Fruit fly (Drosophila melanogaster) whole organism, prepupa: ENCODE measurements around the gene alpha-PheRS.

Experiments used
- Blimp-1 ChIP-seq: fragments of 200-800 bp; sonication (Bioruptor generic); optimal IDR thresholded peaks from 3 replicates; lab custom pipeline; 2017; ENCODE audit warnings: missing biosample characterization, missing genetic modification characterization, mild to moderate bottlenecking, moderate library complexity, missing genetic modification reagents
- CG10669 ChIP-seq: fragments of 200-800 bp; sonication (Bioruptor generic); optimal IDR thresholded peaks from 3 replicates; lab custom pipeline; 2018; ENCODE audit warnings: missing biosample characterization, mild to moderate bottlenecking, missing genetic modification characterization, moderate library complexity
- CG11294 ChIP-seq: fragments of 200-800 bp; sonication (Bioruptor generic); IDR thresholded peaks from 2 replicates; pipeline ENCODE4 v1.3.6; 2022; ENCODE audit warnings: missing biosample characterization, missing genetic modification characterization
- CG11762 ChIP-seq: fragments of 200-800 bp; sonication (Bioruptor generic); optimal IDR thresholded peaks from 3 replicates; lab custom pipeline; 2016; ENCODE audit warnings: missing biosample characterization, missing genetic modification characterization; ENCODE audit not compliant: insufficient read depth
- CG11902 ChIP-seq: fragments of 200-800 bp; sonication (Bioruptor generic); optimal IDR thresholded peaks from 3 replicates; lab custom pipeline; 2016; ENCODE audit warnings: missing biosample characterization, missing genetic modification characterization
- CG15336 ChIP-seq: fragments of 200-800 bp; sonication (Bioruptor generic); IDR thresholded peaks from 2 replicates; pipeline ENCODE4 v1.3.6; 2022; ENCODE audit warnings: missing biosample characterization, missing genetic modification characterization
- CG1621 ChIP-seq: fragments of 200-800 bp; sonication (Bioruptor generic); optimal IDR thresholded peaks from 3 replicates; lab custom pipeline; 2018; ENCODE audit warnings: missing biosample characterization, mild to moderate bottlenecking, missing genetic modification characterization
- CG31627 ChIP-seq: fragments of 200-800 bp; sonication (Bioruptor generic); optimal IDR thresholded peaks from 3 replicates; lab custom pipeline; 2016; ENCODE audit warnings: missing biosample characterization, missing genetic modification characterization
- CG34406 ChIP-seq: fragments of 200-800 bp; sonication (Bioruptor generic); optimal IDR thresholded peaks from 3 replicates; lab custom pipeline; 2016; ENCODE audit warnings: missing biosample characterization, missing genetic modification characterization
- CG3919 ChIP-seq: fragments of 200-800 bp; sonication (Bioruptor generic); optimal IDR thresholded peaks from 3 replicates; lab custom pipeline; 2016; ENCODE audit warnings: missing biosample characterization, missing genetic modification characterization
- CG4318 ChIP-seq: fragments of 200-800 bp; sonication (Bioruptor generic); optimal IDR thresholded peaks from 3 replicates; lab custom pipeline; 2017; ENCODE audit warnings: missing biosample characterization, mild to moderate bottlenecking, missing genetic modification characterization
- CG6163 ChIP-seq: fragments of 200-800 bp; sonication (Bioruptor generic); IDR thresholded peaks from 3 replicates; pipeline ENCODE4 v1.3.6; 2022; ENCODE audit warnings: missing biosample characterization, missing genetic modification characterization
- CG6276 ChIP-seq: fragments of 200-800 bp; sonication (Bioruptor generic); optimal IDR thresholded peaks from 2 replicates; lab custom pipeline; 2017; ENCODE audit warnings: missing biosample characterization, mild to moderate bottlenecking, missing genetic modification characterization
- CG6808 ChIP-seq: fragments of 200-800 bp; sonication (Bioruptor generic); optimal IDR thresholded peaks from 3 replicates; lab custom pipeline; 2017; ENCODE audit warnings: missing biosample characterization, missing genetic modification characterization, mild to moderate bottlenecking, moderate library complexity, missing genetic modification reagents
- CG8119 ChIP-seq: fragments of 200-800 bp; sonication (Bioruptor generic); IDR thresholded peaks from 3 replicates; pipeline ENCODE4 v1.3.6; 2022; ENCODE audit warnings: missing biosample characterization, missing genetic modification characterization
- CG8632 ChIP-seq: fragments of 200-800 bp; sonication (Bioruptor generic); optimal IDR thresholded peaks from 3 replicates; lab custom pipeline; 2016; ENCODE audit warnings: missing biosample characterization, missing genetic modification characterization
- Eip75B ChIP-seq: fragments of 200-800 bp; sonication (Bioruptor generic); optimal IDR thresholded peaks from 3 replicates; lab custom pipeline; 2016; ENCODE audit warnings: missing biosample characterization, missing genetic modification characterization
- Eip78C ChIP-seq: fragments of 200-800 bp; sonication (Bioruptor generic); peaks from one replicate; lab custom pipeline; 2016; ENCODE audit warnings: missing biosample characterization, missing genetic modification characterization
- Ets21C ChIP-seq: fragments of 200-800 bp; sonication (Bioruptor generic); optimal IDR thresholded peaks from 3 replicates; lab custom pipeline; 2016; ENCODE audit warnings: missing biosample characterization, missing genetic modification characterization
- Gug ChIP-seq: fragments of 200-800 bp; sonication (Bioruptor generic); IDR thresholded peaks from 2 replicates; pipeline ENCODE4 v1.3.6; 2022; ENCODE audit warnings: missing biosample characterization, missing genetic modification characterization
- Hr39 ChIP-seq: fragments of 200-800 bp; sonication (Bioruptor generic); optimal IDR thresholded peaks from 2 replicates; lab custom pipeline; 2016; ENCODE audit warnings: missing biosample characterization, missing genetic modification characterization
- Hr4 ChIP-seq: fragments of 200-800 bp; sonication (Bioruptor generic); optimal IDR thresholded peaks from 3 replicates; lab custom pipeline; 2016; ENCODE audit warnings: missing biosample characterization, missing genetic modification characterization
- Lpt ChIP-seq: fragments of 200-800 bp; sonication (Bioruptor generic); optimal IDR thresholded peaks from 3 replicates; lab custom pipeline; 2016; ENCODE audit warnings: missing biosample characterization, missing genetic modification characterization
- OdsH ChIP-seq: fragments of 200-800 bp; sonication (Bioruptor generic); optimal IDR thresholded peaks from 3 replicates; lab custom pipeline; 2016; ENCODE audit warnings: missing biosample characterization, missing genetic modification characterization
- Smox ChIP-seq: fragments of 200-800 bp; sonication (Bioruptor generic); optimal IDR thresholded peaks from 3 replicates; lab custom pipeline; 2016; ENCODE audit warnings: missing biosample characterization, missing genetic modification characterization
- Sox102F ChIP-seq: fragments of 200-800 bp; sonication (Bioruptor generic); optimal IDR thresholded peaks from 2 replicates; lab custom pipeline; 2016; ENCODE audit warnings: missing biosample characterization, mild to moderate bottlenecking, missing genetic modification characterization
- Sox14 ChIP-seq: fragments of 200-800 bp; sonication (Bioruptor generic); optimal IDR thresholded peaks from 3 replicates; lab custom pipeline; 2016; ENCODE audit warnings: missing biosample characterization, missing genetic modification characterization
- Sox15 ChIP-seq: fragments of 200-800 bp; sonication (Bioruptor generic); optimal IDR thresholded peaks from 3 replicates; lab custom pipeline; 2016; ENCODE audit warnings: missing biosample characterization, missing genetic modification characterization
- cyc ChIP-seq: fragments of 200-800 bp; sonication (Bioruptor generic); optimal IDR thresholded peaks from 3 replicates; lab custom pipeline; 2016; ENCODE audit warnings: missing biosample characterization, missing genetic modification characterization
- dac ChIP-seq: fragments of 200-800 bp; sonication (Bioruptor generic); optimal IDR thresholded peaks from 2 replicates; lab custom pipeline; 2017; ENCODE audit warnings: missing biosample characterization, mild to moderate bottlenecking, missing genetic modification characterization
- eg ChIP-seq: fragments of 200-800 bp; sonication (Bioruptor generic); IDR thresholded peaks from 3 replicates; pipeline ENCODE4 v1.3.6; 2022; ENCODE audit warnings: missing biosample characterization, missing genetic modification characterization
- esn ChIP-seq: fragments of 200-800 bp; sonication (Bioruptor generic); optimal IDR thresholded peaks from 2 replicates; lab custom pipeline; 2016; ENCODE audit warnings: missing biosample characterization, mild to moderate bottlenecking, missing genetic modification characterization, moderate library complexity
- fd59A ChIP-seq: fragments of 200-800 bp; sonication (Bioruptor generic); optimal IDR thresholded peaks from 2 replicates; lab custom pipeline; 2017; ENCODE audit warnings: missing biosample characterization, mild to moderate bottlenecking, missing genetic modification characterization, missing genetic modification reagents
- fd85E ChIP-seq: fragments of 200-800 bp; sonication (Bioruptor generic); optimal IDR thresholded peaks from 3 replicates; lab custom pipeline; 2016; ENCODE audit warnings: missing biosample characterization, missing genetic modification characterization
- fkh ChIP-seq: fragments of 200-800 bp; sonication (Bioruptor generic); optimal IDR thresholded peaks from 3 replicates; lab custom pipeline; 2017; ENCODE audit warnings: missing biosample characterization, mild to moderate bottlenecking, missing genetic modification characterization, moderate library complexity
- spab ChIP-seq: fragments of 200-800 bp; sonication (Bioruptor generic); optimal IDR thresholded peaks from 2 replicates; lab custom pipeline; 2017; ENCODE audit warnings: missing biosample characterization, mild to moderate bottlenecking, missing genetic modification characterization, missing genetic modification reagents
- svp ChIP-seq: fragments of 200-800 bp; sonication (Bioruptor generic); peaks from one replicate; lab custom pipeline; 2016; ENCODE audit warnings: missing biosample characterization, missing genetic modification characterization
- topi ChIP-seq: fragments of 200-800 bp; sonication (Bioruptor generic); optimal IDR thresholded peaks from 3 replicates; lab custom pipeline; 2016; ENCODE audit warnings: missing biosample characterization, missing genetic modification characterization

Gene alpha-PheRS

DNA sequence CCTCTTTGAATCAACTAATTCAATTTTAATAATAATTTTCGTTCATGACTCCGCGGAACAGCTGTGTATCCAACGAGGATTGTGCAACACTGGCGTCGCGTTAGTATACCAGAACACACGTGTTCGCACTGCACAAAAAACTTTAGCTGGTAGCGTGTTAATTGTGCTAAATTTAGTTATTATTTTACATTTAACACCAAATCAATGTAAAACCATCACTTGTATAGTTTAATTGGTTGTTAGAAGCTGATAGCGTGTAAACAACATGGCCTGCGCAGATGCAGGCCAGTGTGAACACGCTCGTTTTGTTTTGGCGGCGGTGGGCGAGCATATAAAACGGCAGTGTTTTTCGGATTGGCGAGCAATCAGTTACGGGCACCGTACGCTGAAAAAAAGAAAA is 11.9 kb upstream of the alpha-PheRS start, which contains the start of the genes Traf6 and GIIIspla2 (continued):
- peak; percentile 54 for TF ChIP-seq CG11902 (GFP tag; lab: Kevin White, UChicago)
- peak; percentile 75 for TF ChIP-seq Hr39 (GFP tag; lab: Kevin White, UChicago)
- no peak for TF ChIP-seq CG8632 (GFP tag; lab: Kevin White, UChicago)
- TF ChIP-seq svp (GFP tag; lab: Kevin White, UChicago): no peak
- TF ChIP-seq Ets21C (GFP tag; lab: Kevin White, UChicago): peak; percentile 62
- peak; percentile 83 for TF ChIP-seq eg (GFP tag; lab: Robert Waterston, UW)
- TF ChIP-seq Eip75B (GFP tag; lab: Kevin White, UChicago): peak; percentile 79
- TF ChIP-seq spab: no peak

DNA sequence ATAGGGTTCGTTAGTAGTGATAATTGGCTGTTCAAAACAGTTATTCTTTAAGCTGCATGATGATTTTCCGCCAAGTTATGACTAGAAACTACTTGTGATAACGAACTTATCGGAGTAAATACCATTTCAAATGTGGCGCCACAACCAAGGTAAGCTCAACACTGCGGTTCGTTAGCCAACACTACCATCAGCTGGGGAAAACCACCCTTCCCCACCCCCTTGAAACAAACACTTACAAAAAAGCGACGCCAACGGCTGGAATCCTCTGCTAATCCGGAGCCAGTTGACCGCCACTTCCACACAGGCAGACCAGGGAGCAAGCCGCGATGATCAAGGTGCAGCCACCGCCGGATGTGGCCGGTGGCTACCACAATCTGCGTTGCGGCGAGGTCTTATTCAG is 7.3 kb upstream of the alpha-PheRS start, which contains the start of gene CG18262:
Gene CG18262, plus strand, starts transcription at position 231 of the 400 bp plus-strand sequence.
- TF ChIP-seq Eip78C (GFP tag; lab: Kevin White, UChicago): peak; percentile 70
- no peak for TF ChIP-seq fd59A
- TF ChIP-seq esn (GFP tag; lab: Kevin White, UChicago): peak; percentile 19
- TF ChIP-seq Hr39 (GFP tag; lab: Kevin White, UChicago): no peak
- TF ChIP-seq Sox102F (GFP tag; lab: Kevin White, UChicago): no peak
- no peak for TF ChIP-seq CG11762 (GFP tag; lab: Kevin White, UChicago)
- no peak for TF ChIP-seq Blimp-1 (GFP tag; lab: Kevin White, UChicago)
- no peak for TF ChIP-seq cyc
- no peak for TF ChIP-seq Hr4 (GFP tag; lab: Kevin White, UChicago)
- TF ChIP-seq svp (GFP tag; lab: Kevin White, UChicago): no peak
- TF ChIP-seq OdsH (GFP tag; lab: Kevin White, UChicago): no peak
- no peak for TF ChIP-seq CG11294 (GFP tag; lab: Robert Waterston, UW)
- TF ChIP-seq Sox14 (GFP tag; lab: Kevin White, UChicago): no peak
- TF ChIP-seq Gug (GFP tag; lab: Robert Waterston, UW): no peak
- TF ChIP-seq CG3919: no peak
- no peak for TF ChIP-seq CG34406 (GFP tag; lab: Kevin White, UChicago)
- TF ChIP-seq Lpt (GFP tag; lab: Kevin White, UChicago): no peak
- no peak for TF ChIP-seq CG6276 (GFP tag; lab: Kevin White, UChicago)
- peak; percentile 28; the same call in 1 of the 2 replicates for TF ChIP-seq CG15336 (GFP tag; lab: Robert Waterston, UW)
- TF ChIP-seq CG31627 (GFP tag; lab: Kevin White, UChicago): no peak
- no peak for TF ChIP-seq fkh (GFP tag; lab: Kevin White, UChicago)
- TF ChIP-seq, all 60 proteins: peak for 3

DNA sequence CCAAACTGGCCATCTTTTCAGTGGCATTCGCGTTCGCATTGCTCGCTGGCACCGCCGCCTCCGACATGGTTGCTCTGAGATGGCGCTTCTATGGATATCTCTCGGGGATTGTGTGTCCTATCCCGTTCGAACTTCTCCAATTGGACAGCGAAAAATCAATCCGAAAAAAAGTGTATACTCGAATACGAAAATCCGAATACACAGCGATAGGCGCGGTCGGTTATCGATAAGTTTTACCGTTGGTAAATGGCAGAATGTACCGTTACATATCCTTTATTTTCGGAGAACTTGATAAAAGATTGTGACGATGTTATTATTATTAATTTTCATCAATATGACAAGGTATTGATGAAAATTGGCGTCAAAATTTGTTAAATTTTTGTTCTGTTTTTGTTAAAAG is 6.7 kb upstream of the alpha-PheRS start, which contains the start of gene Gbeta5:
Gene Gbeta5, minus strand, starts transcription at position 199 of the 400 bp plus-strand sequence.
- no peak for TF ChIP-seq CG8119
- no peak for TF ChIP-seq topi (GFP tag; lab: Kevin White, UChicago)
- no peak for TF ChIP-seq CG6163
- no peak for TF ChIP-seq CG10669 (GFP tag; lab: Kevin White, UChicago)
- no peak for TF ChIP-seq CG4318 (GFP tag; lab: Kevin White, UChicago)
- TF ChIP-seq fkh (GFP tag; lab: Kevin White, UChicago): no peak
- TF ChIP-seq Sox15 (GFP tag; lab: Kevin White, UChicago): no peak
- no peak for TF ChIP-seq svp (GFP tag; lab: Kevin White, UChicago)
- no peak for TF ChIP-seq CG1621
- no peak for TF ChIP-seq fd85E (GFP tag; lab: Kevin White, UChicago)
- no peak for TF ChIP-seq Smox (GFP tag; lab: Kevin White, UChicago)
- TF ChIP-seq Hr4 (GFP tag; lab: Kevin White, UChicago): no peak
- TF ChIP-seq dac (GFP tag; lab: Kevin White, UChicago): no peak
- TF ChIP-seq Hr39 (GFP tag; lab: Kevin White, UChicago): no peak
- no peak for TF ChIP-seq CG11762 (GFP tag; lab: Kevin White, UChicago)
- TF ChIP-seq Ets21C (GFP tag; lab: Kevin White, UChicago): no peak
- no peak for TF ChIP-seq CG6808 (GFP tag; lab: Kevin White, UChicago)
